Fruit fly (Drosophila melanogaster) whole organism, pupa: Measurements from ENCODE around the gene Klp98A.

Experiments
- CG10348 ChIP-seq: fragments of 200-800 bp; sonication (Bioruptor generic); IDR thresholded peaks from 2 replicates; pipeline ENCODE4 v1.3.6; 2022; ENCODE audit warnings: missing biosample characterization, missing genetic modification characterization
- CG12605 ChIP-seq: fragments of 200-800 bp; sonication (Bioruptor generic); IDR thresholded peaks from 2 replicates; pipeline ENCODE4 v1.3.6; 2022; ENCODE audit warnings: missing biosample characterization, missing genetic modification characterization
- CG13204 ChIP-seq: fragments of 200-800 bp; sonication (Bioruptor generic); optimal IDR thresholded peaks from 2 replicates; lab custom pipeline; 2018; ENCODE audit warnings: missing biosample characterization, mild to moderate bottlenecking, missing genetic modification characterization, moderate library complexity
- CG14655 ChIP-seq: fragments of 200-800 bp; sonication (Bioruptor generic); optimal IDR thresholded peaks from 3 replicates; lab custom pipeline; 2017; ENCODE audit warnings: mild to moderate bottlenecking, missing biosample characterization, missing genetic modification reagents, missing genetic modification characterization
- CG15710 ChIP-seq: fragments of 200-800 bp; sonication (Bioruptor generic); optimal IDR thresholded peaks from 2 replicates; lab custom pipeline; 2018; ENCODE audit warnings: missing biosample characterization, mild to moderate bottlenecking, missing genetic modification characterization, moderate library complexity
- CG17806 ChIP-seq: fragments of 200-800 bp; sonication (Bioruptor generic); optimal IDR thresholded peaks from 2 replicates; lab custom pipeline; 2018; ENCODE audit warnings: missing biosample characterization, mild to moderate bottlenecking, missing genetic modification characterization, moderate library complexity
- CG32121 ChIP-seq: fragments of 200-800 bp; sonication (Bioruptor generic); IDR thresholded peaks from 2 replicates; pipeline ENCODE4 v1.3.6; 2022; ENCODE audit warnings: missing biosample characterization, missing genetic modification characterization
- CG34367 ChIP-seq: fragments of 200-800 bp; sonication (Bioruptor generic); optimal IDR thresholded peaks from 2 replicates; lab custom pipeline; 2018; ENCODE audit warnings: missing biosample characterization, mild to moderate bottlenecking, missing genetic modification characterization
- CG4496 ChIP-seq: fragments of 200-800 bp; sonication (Bioruptor generic); IDR thresholded peaks from 3 replicates; pipeline ENCODE4 v1.3.6; 2022; ENCODE audit warnings: missing biosample characterization, missing genetic modification characterization
- CG8159 ChIP-seq: fragments of 200-800 bp; sonication (Bioruptor generic); optimal IDR thresholded peaks from 3 replicates; lab custom pipeline; 2018; ENCODE audit warnings: missing biosample characterization, mild to moderate bottlenecking, missing genetic modification characterization, moderate library complexity
- CG8301 ChIP-seq: fragments of 200-800 bp; sonication (Bioruptor generic); optimal IDR thresholded peaks from 2 replicates; lab custom pipeline; 2018; ENCODE audit warnings: missing biosample characterization, mild to moderate bottlenecking, missing genetic modification characterization
- CG9948 ChIP-seq: fragments of 200-800 bp; sonication (Bioruptor generic); optimal IDR thresholded peaks from 2 replicates; lab custom pipeline; 2018; ENCODE audit warnings: missing biosample characterization, mild to moderate bottlenecking, missing genetic modification characterization, moderate library complexity
- D1 ChIP-seq: fragments of 200-800 bp; sonication (Bioruptor generic); optimal IDR thresholded peaks from 2 replicates; lab custom pipeline; 2018; ENCODE audit warnings: missing biosample characterization, mild to moderate bottlenecking, missing genetic modification characterization, moderate library complexity
- EcR ChIP-seq: fragments of 200-800 bp; sonication (Bioruptor generic); optimal IDR thresholded peaks from 3 replicates; lab custom pipeline; 2019; ENCODE audit warnings: missing biosample characterization, missing genetic modification characterization, mild to moderate bottlenecking, moderate library complexity, missing genetic modification reagents
- Ets98B ChIP-seq: fragments of 200-800 bp; sonication (Bioruptor generic); IDR thresholded peaks from 2 replicates; pipeline ENCODE4 v1.3.6; 2022; ENCODE audit warnings: missing biosample characterization, missing genetic modification characterization
- Pif1A ChIP-seq: fragments of 200-800 bp; sonication (Bioruptor generic); optimal IDR thresholded peaks from 3 replicates; lab custom pipeline; 2016; ENCODE audit warnings: missing biosample characterization, missing genetic modification characterization
- Pif1B ChIP-seq: fragments of 200-800 bp; sonication (Bioruptor generic); optimal IDR thresholded peaks from 3 replicates; lab custom pipeline; 2016; ENCODE audit warnings: missing biosample characterization, missing genetic modification characterization
- Snoo ChIP-seq: fragments of 200-800 bp; sonication (Bioruptor generic); optimal IDR thresholded peaks from 3 replicates; lab custom pipeline; 2017; ENCODE audit warnings: missing biosample characterization, mild to moderate bottlenecking, missing genetic modification characterization, inconsistent platforms
- fd96Ca ChIP-seq: fragments of 200-800 bp; sonication (Bioruptor generic); IDR thresholded peaks from 3 replicates; pipeline ENCODE4 v1.3.6; 2022; ENCODE audit warnings: missing biosample characterization, missing genetic modification characterization
- gl ChIP-seq: fragments of 200-800 bp; sonication (Bioruptor generic); optimal IDR thresholded peaks from 2 replicates; lab custom pipeline; 2018; ENCODE audit warnings: missing biosample characterization, mild to moderate bottlenecking, missing genetic modification characterization
- rn ChIP-seq: fragments of 200-800 bp; sonication (Bioruptor generic); IDR thresholded peaks from 2 replicates; pipeline ENCODE4 v1.3.6; 2022; ENCODE audit warnings: missing biosample characterization, missing genetic modification characterization

Gene Klp98A

DNA sequence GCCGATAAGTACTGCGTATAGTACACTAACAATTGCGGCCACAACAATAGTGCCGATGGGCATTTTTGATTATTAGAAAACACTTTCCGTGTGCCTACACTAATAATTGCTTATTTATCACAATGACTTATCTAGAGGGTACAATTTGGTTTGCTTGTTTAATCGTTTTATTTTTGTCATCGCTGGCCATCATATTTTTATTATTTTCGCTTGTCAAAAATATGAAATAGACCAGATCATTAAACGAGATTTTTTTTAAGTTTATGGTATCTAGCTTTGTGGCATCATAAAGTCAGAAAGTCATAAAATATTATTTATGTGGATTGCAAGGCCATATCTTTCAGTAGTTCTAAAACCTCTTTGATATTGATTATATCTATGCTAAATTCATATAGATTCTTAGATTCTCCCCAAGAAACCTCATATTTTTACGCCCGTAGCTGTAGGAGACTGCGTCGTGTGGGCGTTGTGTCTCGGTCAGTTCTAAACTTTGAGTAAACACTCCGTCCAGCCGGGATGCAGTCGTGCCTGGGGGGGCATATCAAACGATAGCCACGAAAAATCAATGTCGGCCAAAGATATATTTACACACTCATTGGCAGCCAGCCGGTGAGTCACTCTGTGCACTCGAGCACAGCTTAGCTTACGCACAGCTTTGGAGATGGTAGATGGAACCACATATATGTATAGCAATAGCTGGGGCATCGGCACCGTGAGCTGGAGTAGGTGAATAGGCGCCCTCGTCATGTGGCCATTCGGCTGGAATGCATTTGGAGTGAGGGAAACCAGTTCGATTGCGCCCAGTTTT lies 45.9 kb upstream of the Klp98A start:
- TF ChIP-seq EcR (GFP tag; lab: Kevin White, UChicago): no peak
- no peak; the same call in 1 of the 2 replicates for TF ChIP-seq Ets98B (GFP tag; lab: Robert Waterston, UW)
- no peak for TF ChIP-seq CG12605 (GFP tag; lab: Robert Waterston, UW)
- no peak for TF ChIP-seq CG13204 (GFP tag; lab: Kevin White, UChicago)
- no peak for TF ChIP-seq gl (tag; lab: Kevin White, UChicago)
- TF ChIP-seq Pif1A (GFP tag; lab: Kevin White, UChicago): peak; percentile 56
- TF ChIP-seq CG32121 (GFP tag; lab: Robert Waterston, UW): peak; percentile 57
- TF ChIP-seq Pif1B (GFP tag; lab: Kevin White, UChicago): no peak
- peak; percentile 50 for TF ChIP-seq CG15710
- TF ChIP-seq CG17806 (tag; lab: Kevin White, UChicago): peak; percentile 39
- TF ChIP-seq CG34367 (tag; lab: Kevin White, UChicago): peak; percentile 59
- peak; percentile 53 for TF ChIP-seq CG8159
- TF ChIP-seq CG10348 (GFP tag; lab: Robert Waterston, UW): no peak
- peak; percentile 58; the same call in 2 of the 3 replicates for TF ChIP-seq CG4496
- TF ChIP-seq Snoo: peak; percentile 40
- peak; percentile 60 for TF ChIP-seq CG9948 (tag; lab: Kevin White, UChicago)
- TF ChIP-seq fd96Ca: peak; percentile 19; the same call in 1 of the 3 replicates
- TF ChIP-seq CG8301 (tag; lab: Kevin White, UChicago): peak; percentile 72
- no peak for TF ChIP-seq D1 (tag; lab: Kevin White, UChicago)
- TF ChIP-seq rn (GFP tag; lab: Robert Waterston, UW): no peak
- peak; percentile 83 for TF ChIP-seq CG14655 (GFP tag; lab: Kevin White, UChicago)

DNA sequence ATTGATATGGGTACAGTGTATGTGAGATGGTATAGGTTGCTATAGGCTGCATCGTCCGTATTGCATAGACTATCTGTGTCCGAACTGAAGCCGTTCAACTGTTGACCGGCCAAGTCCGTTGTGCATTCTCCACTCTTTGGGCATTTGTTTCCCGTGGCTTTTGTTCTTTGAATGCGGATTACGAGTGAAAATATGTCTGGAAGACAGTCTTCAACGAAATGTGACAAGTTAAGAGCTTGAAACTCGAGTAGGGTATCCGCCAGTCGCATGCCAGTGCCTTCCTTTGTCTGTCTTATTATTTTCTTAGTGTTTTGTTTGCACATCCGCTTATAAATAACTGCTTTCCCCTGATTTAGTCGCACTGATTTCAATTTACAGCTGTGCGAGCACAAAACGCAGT lies 44.7 kb upstream of the Klp98A start:
- peak; percentile 12 for TF ChIP-seq CG8301 (tag; lab: Kevin White, UChicago)
- TF ChIP-seq Ets98B (GFP tag; lab: Robert Waterston, UW): peak; percentile 27; the same call in 1 of the 2 replicates
- TF ChIP-seq CG4496: peak; percentile 46; the same call in 1 of the 3 replicates
- no peak for TF ChIP-seq CG9948 (tag; lab: Kevin White, UChicago)
- peak; percentile 48 for TF ChIP-seq gl (tag; lab: Kevin White, UChicago)
- TF ChIP-seq rn (GFP tag; lab: Robert Waterston, UW): no peak
- no peak for TF ChIP-seq CG12605 (GFP tag; lab: Robert Waterston, UW)
- TF ChIP-seq EcR (GFP tag; lab: Kevin White, UChicago): peak; percentile 51
- TF ChIP-seq fd96Ca: peak; percentile 48; the same call in 1 of the 3 replicates
- TF ChIP-seq CG8159: no peak
- no peak for TF ChIP-seq D1 (tag; lab: Kevin White, UChicago)
- TF ChIP-seq CG34367 (tag; lab: Kevin White, UChicago): no peak
- TF ChIP-seq CG10348 (GFP tag; lab: Robert Waterston, UW): no peak
- peak; percentile 34; the same call in 1 of the 2 replicates for TF ChIP-seq CG32121 (GFP tag; lab: Robert Waterston, UW)
- no peak for TF ChIP-seq CG17806 (tag; lab: Kevin White, UChicago)
- no peak for TF ChIP-seq CG15710
- no peak for TF ChIP-seq Pif1B (GFP tag; lab: Kevin White, UChicago)
- no peak for TF ChIP-seq Pif1A (GFP tag; lab: Kevin White, UChicago)
- peak; percentile 26 for TF ChIP-seq CG14655 (GFP tag; lab: Kevin White, UChicago)
- no peak for TF ChIP-seq CG13204 (GFP tag; lab: Kevin White, UChicago)
- no peak for TF ChIP-seq Snoo

DNA sequence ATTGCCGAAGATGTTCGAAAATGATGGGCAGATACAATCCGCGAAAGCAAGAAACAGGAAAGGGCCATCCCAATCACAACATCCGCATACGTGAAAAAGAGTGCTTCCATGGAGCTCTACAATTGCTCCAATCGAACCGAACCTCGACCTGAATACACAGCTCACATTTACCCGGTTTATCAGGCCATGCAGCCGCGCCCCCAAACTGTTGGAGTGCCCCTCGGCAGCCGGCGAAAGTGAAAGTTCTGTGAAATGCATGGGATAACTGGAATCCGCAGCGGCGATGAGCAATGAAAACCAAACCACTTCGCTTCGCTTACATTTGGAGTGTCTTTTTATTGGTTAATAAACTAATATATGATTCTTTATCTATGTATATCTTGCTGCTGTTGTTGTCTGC lies 38.3 kb upstream of the Klp98A start:
- TF ChIP-seq CG9948 (tag; lab: Kevin White, UChicago) (no peak), Snoo (peak; percentile 39)

DNA sequence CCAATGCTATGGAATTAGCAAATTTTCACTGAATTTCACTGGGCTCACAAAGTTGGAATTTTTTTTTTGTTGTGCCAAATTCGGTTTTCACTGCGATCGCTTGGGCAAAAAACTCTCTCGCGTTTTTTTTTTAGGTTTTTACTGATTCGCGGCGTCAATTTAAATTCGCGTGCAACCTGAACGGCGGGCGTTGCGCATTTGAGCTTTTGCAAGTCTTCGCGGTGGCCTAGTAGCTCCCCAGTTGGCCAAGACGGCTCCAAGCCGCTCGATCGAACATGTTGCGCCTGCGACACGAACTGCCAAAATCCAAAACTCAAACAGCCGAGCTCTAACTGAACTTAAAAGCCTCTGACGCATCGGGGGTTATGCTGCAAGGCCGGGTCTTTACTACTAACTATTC lies 37.0 kb upstream of the Klp98A start, which contains the start of gene CG5639:
TSS of gene CG5639 (minus strand) at position 152 of the 400 bp plus-strand sequence.
- TF ChIP-seq Pif1A (GFP tag; lab: Kevin White, UChicago): no peak
- no peak for TF ChIP-seq CG4496
- no peak for TF ChIP-seq CG17806 (tag; lab: Kevin White, UChicago)
- no peak for TF ChIP-seq fd96Ca
- no peak for TF ChIP-seq CG8301 (tag; lab: Kevin White, UChicago)
- TF ChIP-seq CG32121 (GFP tag; lab: Robert Waterston, UW): no peak
- no peak; the same call in 1 of the 2 replicates for TF ChIP-seq Ets98B (GFP tag; lab: Robert Waterston, UW)
- TF ChIP-seq CG14655 (GFP tag; lab: Kevin White, UChicago): no peak
- no peak for TF ChIP-seq D1 (tag; lab: Kevin White, UChicago)
- no peak for TF ChIP-seq CG8159
- TF ChIP-seq EcR (GFP tag; lab: Kevin White, UChicago): no peak
- TF ChIP-seq CG15710: no peak
- no peak for TF ChIP-seq gl (tag; lab: Kevin White, UChicago)
- TF ChIP-seq CG13204 (GFP tag; lab: Kevin White, UChicago): no peak
- no peak for TF ChIP-seq CG34367 (tag; lab: Kevin White, UChicago)
- TF ChIP-seq CG9948 (tag; lab: Kevin White, UChicago): no peak
- TF ChIP-seq Snoo: no peak
- no peak for TF ChIP-seq Pif1B (GFP tag; lab: Kevin White, UChicago)
- no peak for TF ChIP-seq rn (GFP tag; lab: Robert Waterston, UW)

DNA sequence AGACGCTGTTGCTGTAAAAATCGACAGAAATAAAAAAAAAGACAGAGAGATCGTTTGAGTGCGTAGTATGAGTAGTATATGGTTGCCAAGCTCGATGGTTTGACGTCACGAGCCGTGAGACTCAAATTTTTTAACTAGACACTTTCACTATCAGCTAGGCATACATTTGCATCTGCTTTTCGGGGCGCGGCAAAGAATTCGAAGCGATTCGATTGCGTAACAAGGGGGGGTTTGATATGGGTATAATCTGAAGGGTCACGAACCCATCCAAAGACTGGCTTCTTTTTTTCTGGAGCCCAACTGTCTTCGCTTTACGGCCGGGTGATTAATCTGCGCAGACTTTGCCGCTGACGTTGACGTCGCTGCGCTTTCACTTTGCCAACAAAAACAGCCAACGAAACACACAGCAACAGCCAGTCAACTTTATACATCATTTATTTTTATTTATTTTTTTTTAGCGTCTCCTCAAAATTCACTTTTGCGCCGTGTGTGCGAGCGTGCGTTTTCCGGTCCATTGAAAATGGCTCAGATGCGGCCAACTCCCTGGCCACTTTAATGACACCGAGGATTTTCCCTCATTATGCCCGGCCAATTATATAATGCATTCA lies 34.7 kb upstream of the Klp98A start:
- no peak for TF ChIP-seq rn (GFP tag; lab: Robert Waterston, UW)
- no peak for TF ChIP-seq CG13204 (GFP tag; lab: Kevin White, UChicago)
- TF ChIP-seq CG10348 (GFP tag; lab: Robert Waterston, UW): no peak
- no peak for TF ChIP-seq CG8159
- no peak for TF ChIP-seq CG4496
- TF ChIP-seq D1 (tag; lab: Kevin White, UChicago): no peak
